Worm (Caenorhabditis elegans): Measurements from ENCODE around the gene ubc-22.

ce11 chrX:8877162-8877561 is 8.2 kb upstream of the ubc-22 start:
- TF ChIP-seq fos-1 (tag; optimal IDR thresholded peaks at IDR 0.05) (no peak), zag-1 (tag; optimal IDR thresholded peaks at IDR 0.05) (no peak), ztf-4 (tag; optimal IDR thresholded peaks at IDR 0.05) (no peak), ztf-11 (tag; optimal IDR thresholded peaks at IDR 0.05) (no peak), R02D3.7 (tag; optimal IDR thresholded peaks at IDR 0.05) (no peak), unc-39 (tag; optimal IDR thresholded peaks at IDR 0.05) (no peak)

All from whole organism, L2 larva.